Fruit fly (Drosophila melanogaster) whole organism, prepupa: ENCODE results near the gene CG7497.
A peak's percentile ranks its signal among the peaks of the same experiment; 100 is the strongest.

Experiments
- Blimp-1 ChIP-seq: fragments of 200-800 bp; sonication (Bioruptor generic); optimal IDR thresholded peaks from 3 replicates; lab custom pipeline; 2017; ENCODE audit warnings: missing biosample characterization, missing genetic modification characterization, mild to moderate bottlenecking, moderate library complexity, missing genetic modification reagents
- CG10631 ChIP-seq: fragments of 200-800 bp; sonication (Bioruptor generic); optimal IDR thresholded peaks from 2 replicates; lab custom pipeline; 2016; ENCODE audit warnings: missing biosample characterization, missing genetic modification characterization
- CG11294 ChIP-seq: fragments of 200-800 bp; sonication (Bioruptor generic); IDR thresholded peaks from 2 replicates; pipeline ENCODE4 v1.3.6; 2022; ENCODE audit warnings: missing biosample characterization, missing genetic modification characterization
- CG11762 ChIP-seq: fragments of 200-800 bp; sonication (Bioruptor generic); optimal IDR thresholded peaks from 3 replicates; lab custom pipeline; 2016; ENCODE audit warnings: missing biosample characterization, missing genetic modification characterization; ENCODE audit not compliant: insufficient read depth
- CG11902 ChIP-seq: fragments of 200-800 bp; sonication (Bioruptor generic); optimal IDR thresholded peaks from 3 replicates; lab custom pipeline; 2016; ENCODE audit warnings: missing biosample characterization, missing genetic modification characterization
- CG15336 ChIP-seq: fragments of 200-800 bp; sonication (Bioruptor generic); IDR thresholded peaks from 2 replicates; pipeline ENCODE4 v1.3.6; 2022; ENCODE audit warnings: missing biosample characterization, missing genetic modification characterization
- CG1621 ChIP-seq: fragments of 200-800 bp; sonication (Bioruptor generic); optimal IDR thresholded peaks from 3 replicates; lab custom pipeline; 2018; ENCODE audit warnings: missing biosample characterization, mild to moderate bottlenecking, missing genetic modification characterization
- CG16779 ChIP-seq: fragments of 200-800 bp; sonication (Bioruptor generic); optimal IDR thresholded peaks from 3 replicates; lab custom pipeline; 2017; ENCODE audit warnings: missing biosample characterization, mild to moderate bottlenecking, missing genetic modification characterization
- CG3032 ChIP-seq: fragments of 200-800 bp; optimal IDR thresholded peaks from 2 replicates; lab custom pipeline; 2019; ENCODE audit warnings: missing biosample characterization, mild to moderate bottlenecking, missing genetic modification characterization, moderate library complexity
- CG31627 ChIP-seq: fragments of 200-800 bp; sonication (Bioruptor generic); optimal IDR thresholded peaks from 3 replicates; lab custom pipeline; 2016; ENCODE audit warnings: missing biosample characterization, missing genetic modification characterization
- CG32006 ChIP-seq: fragments of 200-800 bp; sonication (Bioruptor generic); optimal IDR thresholded peaks from 3 replicates; lab custom pipeline; 2017; ENCODE audit warnings: missing biosample characterization, mild to moderate bottlenecking, missing genetic modification characterization
- CG34406 ChIP-seq: fragments of 200-800 bp; sonication (Bioruptor generic); optimal IDR thresholded peaks from 3 replicates; lab custom pipeline; 2016; ENCODE audit warnings: missing biosample characterization, missing genetic modification characterization
- CG3919 ChIP-seq: fragments of 200-800 bp; sonication (Bioruptor generic); optimal IDR thresholded peaks from 3 replicates; lab custom pipeline; 2016; ENCODE audit warnings: missing biosample characterization, missing genetic modification characterization
- CG4318 ChIP-seq: fragments of 200-800 bp; sonication (Bioruptor generic); optimal IDR thresholded peaks from 3 replicates; lab custom pipeline; 2017; ENCODE audit warnings: missing biosample characterization, mild to moderate bottlenecking, missing genetic modification characterization
- CG6163 ChIP-seq: fragments of 200-800 bp; sonication (Bioruptor generic); IDR thresholded peaks from 3 replicates; pipeline ENCODE4 v1.3.6; 2022; ENCODE audit warnings: missing biosample characterization, missing genetic modification characterization
- CG6792 ChIP-seq: fragments of 200-800 bp; sonication (Bioruptor generic); optimal IDR thresholded peaks from 3 replicates; lab custom pipeline; 2016; ENCODE audit warnings: missing biosample characterization, missing genetic modification characterization
- CG6808 ChIP-seq: fragments of 200-800 bp; sonication (Bioruptor generic); optimal IDR thresholded peaks from 3 replicates; lab custom pipeline; 2017; ENCODE audit warnings: missing biosample characterization, missing genetic modification characterization, mild to moderate bottlenecking, moderate library complexity, missing genetic modification reagents
- CG6854 ChIP-seq: fragments of 200-800 bp; sonication (Bioruptor generic); optimal IDR thresholded peaks from 2 replicates; lab custom pipeline; 2017; ENCODE audit warnings: missing biosample characterization, mild to moderate bottlenecking, missing genetic modification characterization
- CG7368 ChIP-seq: fragments of 200-800 bp; sonication (Bioruptor generic); optimal IDR thresholded peaks from 3 replicates; lab custom pipeline; 2016; ENCODE audit warnings: missing biosample characterization, missing genetic modification characterization
- CG8632 ChIP-seq: fragments of 200-800 bp; sonication (Bioruptor generic); optimal IDR thresholded peaks from 3 replicates; lab custom pipeline; 2016; ENCODE audit warnings: missing biosample characterization, missing genetic modification characterization
- CG9139 ChIP-seq: fragments of 200-800 bp; sonication (Bioruptor generic); optimal IDR thresholded peaks from 3 replicates; lab custom pipeline; 2017; ENCODE audit warnings: missing biosample characterization, mild to moderate bottlenecking, missing genetic modification characterization
- Eip78C ChIP-seq: fragments of 200-800 bp; sonication (Bioruptor generic); peaks from one replicate; lab custom pipeline; 2016; ENCODE audit warnings: missing biosample characterization, missing genetic modification characterization
- Eip93F ChIP-seq: fragments of 200-800 bp; sonication (Bioruptor generic); optimal IDR thresholded peaks from 2 replicates; lab custom pipeline; 2016; ENCODE audit warnings: missing biosample characterization, mild to moderate bottlenecking, missing genetic modification characterization
- Ets21C ChIP-seq: fragments of 200-800 bp; sonication (Bioruptor generic); optimal IDR thresholded peaks from 3 replicates; lab custom pipeline; 2016; ENCODE audit warnings: missing biosample characterization, missing genetic modification characterization
- Ets96B ChIP-seq: fragments of 200-800 bp; optimal IDR thresholded peaks from 2 replicates; lab custom pipeline; 2019; ENCODE audit warnings: missing biosample characterization, mild to moderate bottlenecking, missing genetic modification characterization, moderate library complexity
- Gug ChIP-seq: fragments of 200-800 bp; sonication (Bioruptor generic); IDR thresholded peaks from 2 replicates; pipeline ENCODE4 v1.3.6; 2022; ENCODE audit warnings: missing biosample characterization, missing genetic modification characterization
- Hr38 ChIP-seq: sonication (Bioruptor generic); optimal IDR thresholded peaks from 2 replicates; lab custom pipeline; 2016; ENCODE audit warnings: missing biosample characterization, missing genetic modification characterization
- Hr4 ChIP-seq: fragments of 200-800 bp; sonication (Bioruptor generic); optimal IDR thresholded peaks from 3 replicates; lab custom pipeline; 2016; ENCODE audit warnings: missing biosample characterization, missing genetic modification characterization
- Lpt ChIP-seq: fragments of 200-800 bp; sonication (Bioruptor generic); optimal IDR thresholded peaks from 3 replicates; lab custom pipeline; 2016; ENCODE audit warnings: missing biosample characterization, missing genetic modification characterization
- OdsH ChIP-seq: fragments of 200-800 bp; sonication (Bioruptor generic); optimal IDR thresholded peaks from 3 replicates; lab custom pipeline; 2016; ENCODE audit warnings: missing biosample characterization, missing genetic modification characterization
- Smox ChIP-seq: fragments of 200-800 bp; sonication (Bioruptor generic); optimal IDR thresholded peaks from 3 replicates; lab custom pipeline; 2016; ENCODE audit warnings: missing biosample characterization, missing genetic modification characterization
- Sox102F ChIP-seq: fragments of 200-800 bp; sonication (Bioruptor generic); optimal IDR thresholded peaks from 2 replicates; lab custom pipeline; 2016; ENCODE audit warnings: missing biosample characterization, mild to moderate bottlenecking, missing genetic modification characterization
- Sox14 ChIP-seq: fragments of 200-800 bp; sonication (Bioruptor generic); optimal IDR thresholded peaks from 3 replicates; lab custom pipeline; 2016; ENCODE audit warnings: missing biosample characterization, missing genetic modification characterization
- Sox15 ChIP-seq: fragments of 200-800 bp; sonication (Bioruptor generic); optimal IDR thresholded peaks from 3 replicates; lab custom pipeline; 2016; ENCODE audit warnings: missing biosample characterization, missing genetic modification characterization
- acj6 ChIP-seq: fragments of 200-800 bp; sonication (Bioruptor generic); optimal IDR thresholded peaks from 3 replicates; lab custom pipeline; 2016; ENCODE audit warnings: missing biosample characterization, missing genetic modification characterization
- cyc ChIP-seq: fragments of 200-800 bp; sonication (Bioruptor generic); optimal IDR thresholded peaks from 3 replicates; lab custom pipeline; 2016; ENCODE audit warnings: missing biosample characterization, missing genetic modification characterization
- dac ChIP-seq: fragments of 200-800 bp; sonication (Bioruptor generic); optimal IDR thresholded peaks from 2 replicates; lab custom pipeline; 2017; ENCODE audit warnings: missing biosample characterization, mild to moderate bottlenecking, missing genetic modification characterization
- dsx ChIP-seq: fragments of 200-800 bp; optimal IDR thresholded peaks from 3 replicates; lab custom pipeline; 2019; ENCODE audit warnings: missing biosample characterization, mild to moderate bottlenecking, missing genetic modification characterization, moderate library complexity; ENCODE audit not compliant: poor library complexity, severe bottlenecking
- eg ChIP-seq: fragments of 200-800 bp; sonication (Bioruptor generic); IDR thresholded peaks from 3 replicates; pipeline ENCODE4 v1.3.6; 2022; ENCODE audit warnings: missing biosample characterization, missing genetic modification characterization
- fd59A ChIP-seq: fragments of 200-800 bp; sonication (Bioruptor generic); optimal IDR thresholded peaks from 2 replicates; lab custom pipeline; 2017; ENCODE audit warnings: missing biosample characterization, mild to moderate bottlenecking, missing genetic modification characterization, missing genetic modification reagents
- fkh ChIP-seq: fragments of 200-800 bp; sonication (Bioruptor generic); optimal IDR thresholded peaks from 3 replicates; lab custom pipeline; 2017; ENCODE audit warnings: missing biosample characterization, mild to moderate bottlenecking, missing genetic modification characterization, moderate library complexity
- lz ChIP-seq: fragments of 200-800 bp; sonication (Bioruptor generic); optimal IDR thresholded peaks from 3 replicates; lab custom pipeline; 2016; ENCODE audit warnings: missing biosample characterization, missing genetic modification characterization
- salr ChIP-seq, 2 experiments: fragments of 200-800 bp; sonication (Bioruptor generic); optimal IDR thresholded peaks; 3 replicates each; lab custom pipeline; 2016 to 2018; ENCODE audit warnings: missing biosample characterization in 2 of 2, missing genetic modification characterization in 2 of 2, mild to moderate bottlenecking in 1 of 2
- spab ChIP-seq: fragments of 200-800 bp; sonication (Bioruptor generic); optimal IDR thresholded peaks from 2 replicates; lab custom pipeline; 2017; ENCODE audit warnings: missing biosample characterization, mild to moderate bottlenecking, missing genetic modification characterization, missing genetic modification reagents
- ss ChIP-seq, 2 experiments: fragments of 200-800 bp; sonication (Bioruptor generic); optimal IDR thresholded peaks; 2 replicates in 1 of 2; 3 replicates in 1 of 2; lab custom pipeline; 2017 to 2018; ENCODE audit warnings: mild to moderate bottlenecking in 2 of 2, missing biosample characterization in 2 of 2, missing genetic modification characterization in 2 of 2, moderate library complexity in 1 of 2
- svp ChIP-seq: fragments of 200-800 bp; sonication (Bioruptor generic); peaks from one replicate; lab custom pipeline; 2016; ENCODE audit warnings: missing biosample characterization, missing genetic modification characterization
- topi ChIP-seq: fragments of 200-800 bp; sonication (Bioruptor generic); optimal IDR thresholded peaks from 3 replicates; lab custom pipeline; 2016; ENCODE audit warnings: missing biosample characterization, missing genetic modification characterization

CG7497 gene

DNA sequence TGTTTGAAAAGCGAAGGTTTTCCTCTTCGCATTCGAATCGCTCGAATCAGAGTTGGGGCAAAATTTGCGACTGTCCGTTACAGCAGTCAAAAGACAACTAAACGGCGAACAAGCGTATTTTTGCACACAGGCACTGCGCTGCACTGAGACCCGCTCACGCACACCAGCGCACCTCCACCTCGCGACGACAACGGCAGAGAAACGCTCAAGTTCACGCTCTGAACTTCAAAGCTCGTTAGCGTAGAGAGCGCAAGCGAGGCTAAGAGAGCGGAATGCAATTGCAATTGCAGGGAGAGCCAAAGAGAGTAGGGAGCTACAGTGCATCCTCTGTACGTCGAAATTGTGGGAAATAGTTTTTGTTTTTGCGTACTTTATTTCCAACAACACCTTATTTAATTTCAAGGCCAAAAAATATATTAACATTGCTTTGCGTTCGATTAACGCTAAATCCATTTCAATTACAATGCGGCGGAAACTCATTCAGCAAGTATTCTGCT is 14.0 kb upstream of the CG7497 start, which contains the start of gene Eip74EF (continued):
- TF ChIP-seq Sox102F (GFP tag; lab: Kevin White, UChicago) (peak; percentile 73), CG3032 (peak; percentile 56), Ets96B (tag; lab: Kevin White, UChicago) (peak; percentile 64), CG7368 (GFP tag; lab: Kevin White, UChicago) (peak; percentile 51), lz (GFP tag; lab: Kevin White, UChicago) (peak; percentile 79), CG8632 (GFP tag; lab: Kevin White, UChicago) (peak; percentile 38), Sox15 (GFP tag; lab: Kevin White, UChicago) (peak; percentile 30), CG11902 (GFP tag; lab: Kevin White, UChicago) (peak; percentile 9), CG16779 (tag; lab: Kevin White, UChicago) (peak; percentile 75), Gug (peak; percentile 30; the same call in 1 of the 2 replicates), OdsH (peak; percentile 63), CG15336 (peak; percentile 79)

DNA sequence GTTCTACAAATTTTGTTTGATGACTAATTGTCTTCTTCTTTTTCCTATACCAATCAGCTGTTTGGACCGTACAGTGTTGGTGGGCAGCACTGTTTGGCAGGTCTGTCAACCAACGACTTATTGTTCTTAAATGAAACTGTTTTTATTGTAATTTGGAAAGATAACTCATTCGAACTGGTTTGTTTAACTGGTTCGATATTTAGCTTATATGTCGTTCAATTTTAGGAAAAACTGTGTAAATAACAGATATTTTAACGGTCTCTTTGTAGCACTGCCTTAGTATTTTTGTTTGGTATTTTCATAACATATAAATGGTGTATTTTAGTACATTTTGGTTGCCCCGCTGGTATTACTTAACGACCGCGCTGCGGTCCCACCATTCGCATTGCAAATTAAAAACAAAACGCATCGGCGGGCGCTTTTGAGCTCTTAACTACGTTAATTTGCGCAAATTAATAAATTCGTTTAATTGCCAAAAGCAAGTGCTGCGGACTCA is 11.8 kb upstream of the CG7497 start, which contains the start of the genes Vps60 and anchor:
Gene Vps60, minus strand, starts transcription at position 175 of the 496 bp plus-strand sequence.
Gene anchor, plus strand, starts transcription at position 374 of the 496 bp plus-strand sequence.
- TF ChIP-seq fd59A (GFP tag; lab: Kevin White, UChicago) (peak; percentile 19), Smox (GFP tag; lab: Kevin White, UChicago) (no peak), salr (GFP tag; optimal IDR thresholded peaks at IDR 0.05; lab: Kevin White, UChicago) (peak in 1 of 2 experiments; percentile 30), Ets21C (GFP tag; lab: Kevin White, UChicago) (peak; percentile 39), CG6808 (peak; percentile 88), fkh (peak; percentile 83), Lpt (GFP tag; lab: Kevin White, UChicago) (peak; percentile 13), CG15336 (no peak), CG8632 (GFP tag; lab: Kevin White, UChicago) (peak; percentile 17), CG32006 (peak; percentile 12), CG6792 (GFP tag; lab: Kevin White, UChicago) (peak; percentile 46), Blimp-1 (GFP tag; lab: Kevin White, UChicago) (no peak), Sox14 (peak; percentile 87), CG4318 (GFP tag; lab: Kevin White, UChicago) (no peak), CG9139 (GFP tag; lab: Kevin White, UChicago) (no peak), Ets96B (tag; lab: Kevin White, UChicago) (peak; percentile 43), Hr38 (GFP tag; lab: Kevin White, UChicago) (peak; percentile 30), CG3032 (peak; percentile 41), CG10631 (GFP tag; lab: Kevin White, UChicago) (peak; percentile 55), svp (GFP tag; lab: Kevin White, UChicago) (peak; percentile 71), dsx (GFP tag; lab: Kevin White, UChicago) (no peak), cyc (GFP tag; lab: Kevin White, UChicago) (peak; percentile 77), CG3919 (peak; percentile 62), CG1621 (peak; percentile 30), CG11762 (GFP tag; lab: Kevin White, UChicago) (peak; percentile 0), Eip78C (GFP tag; lab: Kevin White, UChicago) (peak; percentile 76), CG16779 (tag; lab: Kevin White, UChicago) (no peak), ss (GFP tag; optimal IDR thresholded peaks at IDR 0.05; lab: Kevin White, UChicago) (peak in 1 of 2 experiments; percentile 20), dac (GFP tag; lab: Kevin White, UChicago) (no peak), CG11902 (GFP tag; lab: Kevin White, UChicago) (no peak), Eip93F (GFP tag; lab: Kevin White, UChicago) (no peak), CG34406 (GFP tag; lab: Kevin White, UChicago) (peak; percentile 36), CG6163 (GFP tag; lab: Robert Waterston, UW) (0 out of 3 replicates have a peak, but pooled peaks have one; percentile 42), Gug (no peak), CG11294 (GFP tag; lab: Robert Waterston, UW) (no peak), CG31627 (GFP tag; lab: Kevin White, UChicago) (peak; percentile 69), eg (GFP tag; lab: Robert Waterston, UW) (no peak), Hr4 (GFP tag; lab: Kevin White, UChicago) (peak; percentile 55), topi (GFP tag; lab: Kevin White, UChicago) (peak; percentile 64), Sox15 (GFP tag; lab: Kevin White, UChicago) (no peak), CG6854 (GFP tag; lab: Kevin White, UChicago) (no peak), lz (GFP tag; lab: Kevin White, UChicago) (peak; percentile 66), acj6 (GFP tag; lab: Kevin White, UChicago) (peak; percentile 52), CG7368 (GFP tag; lab: Kevin White, UChicago) (peak; percentile 59), spab (no peak)
